Fruit fly (Drosophila melanogaster): ENCODE measurements around the gene CG46280.

DNA sequence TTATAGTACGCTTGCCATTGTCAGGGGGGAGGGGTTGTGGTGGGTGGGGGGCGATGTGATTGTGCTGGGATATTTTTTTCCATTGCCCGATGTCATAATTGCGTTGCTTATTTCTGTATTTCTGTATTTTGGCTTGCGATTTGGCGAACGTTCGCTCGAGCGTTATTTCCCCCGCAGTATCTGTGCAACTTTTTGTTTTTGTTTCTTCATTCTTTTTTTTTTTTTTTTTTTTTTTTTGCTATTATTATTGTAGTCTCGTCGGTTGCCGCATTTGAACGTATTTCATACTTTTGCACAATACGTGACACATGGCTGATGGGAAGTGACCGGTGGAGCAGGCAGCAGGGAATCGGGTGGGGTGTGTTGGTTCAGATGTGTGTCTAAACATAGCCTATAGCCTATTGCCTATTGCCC lies 12.8 kb downstream of the CG46280 start:
- TF ChIP-seq run (tag; optimal IDR thresholded peaks at IDR 0.05) (no peak), CG30020 (tag; optimal IDR thresholded peaks at IDR 0.05) (no peak), CG6854 (GFP tag; optimal IDR thresholded peaks at IDR 0.05) (no peak)

All from whole organism, embryonic.